Worm (Caenorhabditis elegans) whole organism, L2 larva: ENCODE results near the gene R11H6.5.

Source experiments
- ama-1 ChIP-seq: fragments of 150-350 bp; optimal IDR thresholded peaks from 2 replicates; lab custom pipeline; 2018; ENCODE audit warnings: inconsistent platforms
- nhr-23 ChIP-seq: fragments of 150-350 bp; optimal IDR thresholded peaks from 2 replicates; lab custom pipeline; 2014; ENCODE audit warnings: missing biosample characterization, missing genetic modification reagents, missing genetic modification characterization
- nhr-77 ChIP-seq: fragments of 150-350 bp; optimal IDR thresholded peaks from 2 replicates; lab custom pipeline; 2014; ENCODE audit warnings: missing biosample characterization, missing genetic modification characterization
- snpc-4 ChIP-seq: fragments of 150-350 bp; optimal IDR thresholded peaks from 2 replicates; lab custom pipeline; 2014; ENCODE audit warnings: missing biosample characterization, missing genetic modification characterization
- unc-39 ChIP-seq: fragments of 150-350 bp; optimal IDR thresholded peaks from 2 replicates; lab custom pipeline; 2014; ENCODE audit warnings: missing biosample characterization, missing genetic modification characterization
- zag-1 ChIP-seq: fragments of 150-350 bp; optimal IDR thresholded peaks from 2 replicates; lab custom pipeline; 2014; ENCODE audit warnings: missing biosample characterization, missing genetic modification characterization

DNA sequence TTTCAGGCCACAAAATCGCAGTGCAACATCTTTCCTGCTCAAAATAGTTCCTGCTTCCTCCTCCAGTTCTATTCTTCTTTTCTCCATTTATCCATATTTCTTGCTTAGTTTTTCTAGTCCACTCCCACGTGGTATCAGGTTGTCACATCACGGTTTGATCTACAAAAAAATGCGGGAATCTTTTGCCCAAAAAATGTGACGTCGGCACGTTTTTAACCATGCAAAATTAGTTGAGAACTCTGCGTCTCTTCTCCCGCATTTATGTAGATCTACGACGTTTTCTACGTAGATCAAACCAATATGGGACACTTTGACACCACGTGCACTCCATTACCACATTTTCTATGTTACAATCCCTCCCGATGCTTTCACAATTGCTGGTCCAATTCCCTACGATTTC lies 30.0 kb upstream of the R11H6.5 start:
- no peak for TF ChIP-seq nhr-77 (tag; lab: Kevin White, UChicago)
- no peak for TF ChIP-seq snpc-4
- no peak for TF ChIP-seq zag-1 (tag; lab: Kevin White, UChicago)
- TF ChIP-seq ama-1 (lab: Kevin White, UChicago), result no peak
- no peak for TF ChIP-seq nhr-23 (tag; lab: Kevin White, UChicago)
- TF ChIP-seq unc-39 (tag; lab: Kevin White, UChicago), result no peak
